Worm (Caenorhabditis elegans) whole organism, L1 larva: Measurements from ENCODE around the gene nep-13.

Source experiments
- Y116A8C.19 ChIP-seq: sonication (generic microtip); optimal IDR thresholded peaks from 2 replicates; lab custom pipeline; 2016; ENCODE audit warnings: missing compliant biosample characterization, missing genetic modification characterization, borderline replicate concordance
- aly-2 ChIP-seq: fragments of 150-350 bp; optimal IDR thresholded peaks from 2 replicates; lab custom pipeline; 2014; ENCODE audit warnings: missing biosample characterization, missing genetic modification characterization
- blmp-1 ChIP-seq: fragments of 150-350 bp; optimal IDR thresholded peaks from 2 replicates; lab custom pipeline; 2014; ENCODE audit warnings: missing biosample characterization, missing genetic modification characterization
- dsc-1 ChIP-seq: sonication (generic microtip); optimal IDR thresholded peaks from 2 replicates; lab custom pipeline; 2016; ENCODE audit warnings: mild to moderate bottlenecking, missing genetic modification characterization, missing compliant biosample characterization
- efl-1 ChIP-seq, 4 experiments: fragments of 150-350 bp; optimal IDR thresholded peaks in 3 of 4; peaks in 1 of 4; 1 replicate in 1 of 4; 2 replicates in 3 of 4; lab custom pipeline; 2014; ENCODE audit warnings: missing biosample characterization in 2 of 4, missing genetic modification characterization in 2 of 4, missing genetic modification reagents in 2 of 4
- egl-13 ChIP-seq: sonication (generic microtip); optimal IDR thresholded peaks from 2 replicates; lab custom pipeline; 2016; ENCODE audit warnings: missing genotype, missing genetic modification reagents, missing genetic modification characterization, missing compliant biosample characterization
- egl-27 ChIP-seq, 2 experiments: fragments of 150-350 bp in 1 of 2; sonication (generic microtip); optimal IDR thresholded peaks; 3 replicates each; lab custom pipeline; 2017 to 2018; ENCODE audit warnings: missing biosample characterization in 2 of 2, missing genetic modification characterization in 2 of 2, missing genetic modification reagents in 2 of 2
- elt-2 ChIP-seq: sonication (generic microtip); optimal IDR thresholded peaks from 2 replicates; lab custom pipeline; 2016; ENCODE audit warnings: missing genetic modification characterization, mild to moderate bottlenecking, inconsistent platforms, missing compliant biosample characterization, missing genetic modification reagents
- elt-3 ChIP-seq, 6 experiments: fragments of 150-350 bp in 1 of 6; sonication (generic microtip); optimal IDR thresholded peaks; 2 replicates each; lab custom pipeline; 2017 to 2018; ENCODE audit warnings: missing biosample characterization in 6 of 6, missing genetic modification characterization in 6 of 6, inconsistent platforms in 1 of 6
- fkh-8 ChIP-seq: sonication (generic microtip); optimal IDR thresholded peaks from 2 replicates; lab custom pipeline; 2016; ENCODE audit warnings: mild to moderate bottlenecking, missing genetic modification characterization, missing compliant biosample characterization
- hlh-17 ChIP-seq: fragments of 200-800 bp; sonication (Bioruptor generic); optimal IDR thresholded peaks from 2 replicates; lab custom pipeline; 2018; ENCODE audit warnings: missing genetic modification characterization, mild to moderate bottlenecking, missing compliant biosample characterization, moderate library complexity, borderline replicate concordance
- hlh-4 ChIP-seq: sonication (generic microtip); optimal IDR thresholded peaks from 2 replicates; lab custom pipeline; 2016; ENCODE audit warnings: mild to moderate bottlenecking, missing genetic modification characterization, missing compliant biosample characterization
- isw-1 ChIP-seq: fragments of 200-800 bp; sonication (Bioruptor generic); IDR thresholded peaks from 2 replicates; pipeline ENCODE4 v1.3.6; 2022; ENCODE audit warnings: missing genetic modification characterization, missing compliant biosample characterization
- lin-14 ChIP-seq: fragments of 200-800 bp; sonication (Bioruptor generic); optimal IDR thresholded peaks from 2 replicates; lab custom pipeline; 2018; ENCODE audit warnings: mild to moderate bottlenecking, missing genetic modification characterization, moderate library complexity, missing compliant biosample characterization
- lir-3 ChIP-seq: sonication (generic microtip); optimal IDR thresholded peaks from 2 replicates; lab custom pipeline; 2016; ENCODE audit warnings: mild to moderate bottlenecking, missing genetic modification characterization, moderate library complexity, missing compliant biosample characterization; ENCODE audit not compliant: poor library complexity
- lsy-2 ChIP-seq, 2 experiments: fragments of 150-350 bp; optimal IDR thresholded peaks; 2 replicates each; lab custom pipeline; 2014; ENCODE audit warnings: missing biosample characterization in 2 of 2, missing genetic modification characterization in 2 of 2
- mdl-1 ChIP-seq, 2 experiments: fragments of 150-350 bp; optimal IDR thresholded peaks; 2 replicates each; lab custom pipeline; 2014 to 2017; ENCODE audit warnings: missing biosample characterization in 2 of 2, missing genetic modification characterization in 2 of 2, inconsistent platforms in 1 of 2
- mef-2 ChIP-seq: fragments of 150-350 bp; optimal IDR thresholded peaks from 2 replicates; lab custom pipeline; 2014; ENCODE audit warnings: missing biosample characterization, missing genetic modification characterization
- mep-1 ChIP-seq: fragments of 150-350 bp; optimal IDR thresholded peaks from 2 replicates; lab custom pipeline; 2014; ENCODE audit warnings: missing biosample characterization, missing genetic modification characterization
- nhr-11 ChIP-seq: fragments of 150-350 bp; optimal IDR thresholded peaks from 2 replicates; lab custom pipeline; 2014; ENCODE audit warnings: missing biosample characterization, missing genetic modification characterization
- nhr-19 ChIP-seq: fragments of 200-800 bp; sonication (Bioruptor generic); conservative IDR thresholded peaks from 2 replicates; pipeline ENCODE4 v1.3.6; 2022; ENCODE audit warnings: missing genetic modification characterization, missing compliant biosample characterization
- nhr-71 ChIP-seq: sonication (generic microtip); optimal IDR thresholded peaks from 2 replicates; lab custom pipeline; 2016; ENCODE audit warnings: mild to moderate bottlenecking, missing genetic modification characterization, moderate library complexity, missing compliant biosample characterization
- nhr-76 ChIP-seq: sonication (generic microtip); optimal IDR thresholded peaks from 2 replicates; lab custom pipeline; 2017; ENCODE audit warnings: missing biosample characterization, missing genetic modification characterization
- nhr-90 ChIP-seq: sonication (generic microtip); optimal IDR thresholded peaks from 2 replicates; lab custom pipeline; 2016; ENCODE audit warnings: mild to moderate bottlenecking, missing genetic modification characterization, missing compliant biosample characterization; ENCODE audit not compliant: poor library complexity
- skn-1 ChIP-seq: fragments of 150-350 bp; optimal IDR thresholded peaks from 2 replicates; lab custom pipeline; 2014; ENCODE audit warnings: missing biosample characterization, missing genetic modification characterization
- snpc-4 ChIP-seq: fragments of 150-350 bp; optimal IDR thresholded peaks from 2 replicates; lab custom pipeline; 2014; ENCODE audit warnings: missing biosample characterization, missing genetic modification characterization
- snu-23 ChIP-seq: sonication (generic microtip); optimal IDR thresholded peaks from 2 replicates; lab custom pipeline; 2016; ENCODE audit warnings: missing genetic modification characterization, missing compliant biosample characterization
- sox-4 ChIP-seq: sonication (generic microtip); optimal IDR thresholded peaks from 2 replicates; lab custom pipeline; 2016; ENCODE audit warnings: missing genetic modification characterization, missing compliant biosample characterization
- unc-130 ChIP-seq: fragments of 150-350 bp; optimal IDR thresholded peaks from 2 replicates; lab custom pipeline; 2017; ENCODE audit warnings: missing biosample characterization, missing genetic modification characterization, inconsistent platforms
- unc-30 ChIP-seq: sonication (generic microtip); optimal IDR thresholded peaks from 2 replicates; lab custom pipeline; 2017; ENCODE audit warnings: missing biosample characterization, missing genetic modification characterization
- unc-86 ChIP-seq: sonication (generic microtip); optimal IDR thresholded peaks from 2 replicates; lab custom pipeline; 2016; ENCODE audit warnings: missing genetic modification characterization, missing compliant biosample characterization
- vab-15 ChIP-seq: sonication (generic microtip); optimal IDR thresholded peaks from 2 replicates; lab custom pipeline; 2017; ENCODE audit warnings: missing genotype, mild to moderate bottlenecking, missing genetic modification characterization, missing compliant biosample characterization
- zip-4 ChIP-seq: fragments of 200-800 bp; sonication (Bioruptor generic); optimal IDR thresholded peaks from 2 replicates; lab custom pipeline; 2018; ENCODE audit warnings: mild to moderate bottlenecking, missing genetic modification characterization, moderate library complexity, missing compliant biosample characterization
- ztf-11 ChIP-seq, 2 experiments: sonication (generic microtip); optimal IDR thresholded peaks; 2 replicates each; lab custom pipeline; 2016 to 2017; ENCODE audit warnings: missing genetic modification characterization in 2 of 2, missing biosample characterization in 1 of 2, missing compliant biosample characterization in 1 of 2

Gene nep-13

DNA sequence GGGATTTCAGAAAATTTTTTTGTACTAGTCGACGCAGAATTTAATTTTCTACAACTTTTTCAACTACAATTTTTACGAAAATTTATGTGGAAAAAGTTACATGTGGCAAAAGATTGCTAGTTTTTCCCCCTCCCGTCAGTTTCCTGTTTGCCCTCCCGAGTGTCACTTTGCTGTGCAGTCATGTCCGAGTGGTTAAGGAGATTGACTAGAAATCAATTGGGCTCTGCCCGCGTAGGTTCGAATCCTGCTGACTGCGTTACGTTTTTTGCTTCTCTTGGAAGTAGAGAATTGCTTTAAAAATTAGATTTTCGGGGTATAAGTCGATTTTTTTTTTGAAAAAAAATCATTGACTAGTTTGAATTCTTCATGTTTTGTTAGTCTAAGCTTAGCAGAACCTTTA, 14.6 kb upstream of the nep-13 start:
- TF ChIP-seq nhr-19 (GFP tag; lab: Robert Waterston, UW) (0 out of 2 replicates have a peak, but pooled peaks have one; percentile 8), snu-23 (GFP tag; lab: Kevin White, UChicago) (peak; percentile 3), hlh-17 (GFP tag; lab: Kevin White, UChicago) (no peak), aly-2 (no peak), efl-1 (optimal IDR thresholded peaks at IDR 0.05; lab: Kevin White, UChicago) (peak in 1 of 2 experiments; percentile 1), efl-1 (GFP tag; optimal IDR thresholded peaks at IDR 0.05 in 1 of 2; lab: Kevin White, UChicago) (no peak), nhr-76 (no peak), lsy-2 (tag; optimal IDR thresholded peaks at IDR 0.05; lab: Kevin White, UChicago) (peak in 1 of 2 experiments; percentile 10), nhr-11 (tag; lab: Kevin White, UChicago) (no peak)

ce11 chrII:3270598-3270997, 11.9 kb upstream of the nep-13 start:
- TF ChIP-seq unc-86 (tag; lab: Kevin White, UChicago) (no peak), fkh-8 (tag; lab: Kevin White, UChicago) (peak; percentile 4), nhr-71 (tag; lab: Kevin White, UChicago) (peak; percentile 27), dsc-1 (tag; lab: Kevin White, UChicago) (peak; percentile 59), elt-3 (tag; optimal IDR thresholded peaks at IDR 0.05; lab: Kevin White, UChicago) (no peak), vab-15 (no peak), mep-1 (peak; percentile 9), efl-1 (optimal IDR thresholded peaks at IDR 0.05; lab: Kevin White, UChicago) (no peak), efl-1 (GFP tag; optimal IDR thresholded peaks at IDR 0.05 in 1 of 2; lab: Kevin White, UChicago) (no peak), unc-30 (tag; lab: Kevin White, UChicago) (peak; percentile 26), egl-27 (tag; optimal IDR thresholded peaks at IDR 0.05; lab: Kevin White, UChicago) (no peak)

ce11 chrII:3274923-3275322, 7.5 kb upstream of the nep-13 start, which contains the start of gene F02E11.3:
Gene F02E11.3, minus strand, starts transcription at chrII:3275023.
- TF ChIP-seq sox-4 (no peak), unc-130 (tag; lab: Kevin White, UChicago) (no peak), hlh-17 (GFP tag; lab: Kevin White, UChicago) (no peak), mef-2 (tag; lab: Kevin White, UChicago) (no peak), lin-14 (no peak), Y116A8C.19 (tag; lab: Kevin White, UChicago) (no peak), egl-13 (no peak), lsy-2 (tag; optimal IDR thresholded peaks at IDR 0.05; lab: Kevin White, UChicago) (no peak)
- TF ChIP-seq, all 84 proteins: peak for 0

- no peak for TF ChIP-seq elt-2 (tag; lab: Kevin White, UChicago)
- no peak for TF ChIP-seq nhr-90 (tag; lab: Kevin White, UChicago)
- no peak for TF ChIP-seq isw-1 (GFP tag; lab: Robert Waterston, UW)
- TF ChIP-seq vab-15 = no peak
- no peak for TF ChIP-seq ztf-11 (tag; optimal IDR thresholded peaks at IDR 0.05; lab: Kevin White, UChicago)
- no peak for TF ChIP-seq efl-1 (optimal IDR thresholded peaks at IDR 0.05; lab: Kevin White, UChicago)
- TF ChIP-seq efl-1 (GFP tag; optimal IDR thresholded peaks at IDR 0.05 in 1 of 2; lab: Kevin White, UChicago) = no peak
- TF ChIP-seq lir-3 (tag; lab: Kevin White, UChicago) = no peak
- no peak for TF ChIP-seq snpc-4 (tag; lab: Kevin White, UChicago)
Measured at ce11 chrII:3277686-3278085, 4.8 kb upstream of the nep-13 start, which contains the start of gene F02E11.4. Gene F02E11.4, minus strand, starts transcription at chrII:3277786.

DNA sequence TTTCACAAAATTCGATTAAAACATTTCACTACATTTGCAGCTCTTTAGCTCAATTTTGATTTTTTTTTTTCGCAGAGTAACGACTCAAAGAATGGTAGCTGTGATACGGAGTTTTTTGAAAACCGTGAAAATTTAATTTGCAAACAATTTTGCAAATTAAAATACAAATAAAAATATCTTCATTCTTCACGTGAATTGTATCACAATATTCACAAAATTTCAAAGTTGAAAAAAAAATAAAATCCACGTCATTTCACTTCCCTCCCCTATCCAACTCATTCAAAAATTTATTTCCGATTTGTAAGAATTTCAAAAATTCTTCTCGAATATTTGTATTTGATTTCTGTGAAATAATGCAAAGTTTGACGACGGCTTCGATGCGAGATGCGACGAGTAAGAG, 3.8 kb upstream of the nep-13 start, which contains the start of gene wht-4:
Gene wht-4, plus strand, starts transcription at position 301 of the 400 bp plus-strand sequence.
- TF ChIP-seq hlh-4 (tag; lab: Kevin White, UChicago) (no peak), blmp-1 (tag; lab: Kevin White, UChicago) (no peak), nhr-71 (tag; lab: Kevin White, UChicago) (no peak), skn-1 (tag; lab: Kevin White, UChicago) (no peak), zip-4 (no peak), mdl-1 (tag; optimal IDR thresholded peaks at IDR 0.05; lab: Kevin White, UChicago) (no peak), lir-3 (tag; lab: Kevin White, UChicago) (no peak)
